Fruit fly (Drosophila melanogaster) whole organism, embryonic: Measurements from ENCODE around the gene CG5644.

Experiments
- Atf3 ChIP-seq: fragments of 200-800 bp; sonication (Bioruptor generic); optimal IDR thresholded peaks from 3 replicates; lab custom pipeline; 2016; ENCODE audit warnings: missing biosample characterization, missing genetic modification characterization
- B-H2 ChIP-seq: fragments of 200-800 bp; sonication (Bioruptor generic); optimal IDR thresholded peaks from 2 replicates; lab custom pipeline; 2018; ENCODE audit warnings: missing biosample characterization, mild to moderate bottlenecking, missing genetic modification characterization
- CG11560 ChIP-seq: fragments of 200-800 bp; sonication (Bioruptor generic); IDR thresholded peaks from 3 replicates; pipeline ENCODE4 v1.3.6; 2022; ENCODE audit warnings: missing biosample characterization, missing genetic modification characterization
- CG13287 ChIP-seq: fragments of 200-800 bp; sonication (Bioruptor generic); IDR thresholded peaks from 2 replicates; pipeline ENCODE4 v1.3.6; 2022; ENCODE audit warnings: missing biosample characterization, missing genetic modification characterization; ENCODE audit not compliant: partially characterized antibody
- CG14667 ChIP-seq: fragments of 200-800 bp; sonication (Bioruptor generic); IDR thresholded peaks from 2 replicates; pipeline ENCODE4 v1.3.6; 2022; ENCODE audit warnings: missing biosample characterization, missing genetic modification characterization
- CG14860 ChIP-seq: fragments of 200-800 bp; sonication (Bioruptor generic); IDR thresholded peaks from 3 replicates; pipeline ENCODE4 v1.3.6; 2022; ENCODE audit warnings: missing biosample characterization, missing genetic modification characterization; ENCODE audit not compliant: partially characterized antibody
- CG15269 ChIP-seq: fragments of 200-800 bp; sonication (Bioruptor generic); optimal IDR thresholded peaks from 2 replicates; lab custom pipeline; 2018; ENCODE audit warnings: missing biosample characterization, mild to moderate bottlenecking, missing genetic modification characterization, moderate library complexity
- CG16779 ChIP-seq: fragments of 200-800 bp; sonication (Bioruptor generic); IDR thresholded peaks from 2 replicates; pipeline ENCODE4 v1.3.6; 2022; ENCODE audit warnings: missing biosample characterization, missing genetic modification characterization
- CG17186 ChIP-seq: fragments of 200-800 bp; sonication (Bioruptor generic); optimal IDR thresholded peaks from 3 replicates; lab custom pipeline; 2017; ENCODE audit warnings: missing biosample characterization, missing genetic modification reagents, missing genetic modification characterization
- CG1832 ChIP-seq: fragments of 200-800 bp; sonication (Bioruptor generic); optimal IDR thresholded peaks from 2 replicates; lab custom pipeline; 2017; ENCODE audit warnings: missing biosample characterization, mild to moderate bottlenecking, missing genetic modification characterization, inconsistent platforms
- CG4404 ChIP-seq: fragments of 200-800 bp; sonication (Bioruptor generic); IDR thresholded peaks from 2 replicates; pipeline ENCODE4 v1.3.6; 2022; ENCODE audit warnings: missing biosample characterization, missing genetic modification characterization
- CG6689 ChIP-seq: fragments of 200-800 bp; sonication (Bioruptor generic); IDR thresholded peaks from 2 replicates; pipeline ENCODE4 v1.3.6; 2022; ENCODE audit warnings: missing biosample characterization, missing genetic modification characterization
- CG7928 ChIP-seq: fragments of 200-800 bp; sonication (Bioruptor generic); optimal IDR thresholded peaks from 2 replicates; lab custom pipeline; 2017; ENCODE audit warnings: missing biosample characterization, mild to moderate bottlenecking, missing genetic modification characterization
- CG9876 ChIP-seq: fragments of 200-800 bp; sonication (Bioruptor generic); optimal IDR thresholded peaks from 2 replicates; lab custom pipeline; 2016; ENCODE audit warnings: missing biosample characterization, missing genetic modification characterization
- Doc3 ChIP-seq: fragments of 200-800 bp; sonication (Bioruptor generic); IDR thresholded peaks from 3 replicates; pipeline ENCODE4 v1.3.6; 2022; ENCODE audit warnings: missing biosample characterization, missing genetic modification characterization; ENCODE audit not compliant: partially characterized antibody
- Eip74EF ChIP-seq, 2 experiments: fragments of 200-800 bp in 1 of 2; fragments of >200 bp in 1 of 2; sonication (Bioruptor generic) in 1 of 2; optimal IDR thresholded peaks; 2 replicates each; lab custom pipeline; 2017 to 2019; ENCODE audit warnings: missing biosample characterization in 2 of 2, missing genetic modification characterization in 2 of 2, mild to moderate bottlenecking in 1 of 2, moderate library complexity in 1 of 2
- GATAe ChIP-seq: fragments of 200-800 bp; sonication (Bioruptor generic); conservative IDR thresholded peaks from 2 replicates; pipeline ENCODE4 v1.3.6; 2022; ENCODE audit warnings: missing biosample characterization, missing genetic modification characterization
- MESR4 ChIP-seq: fragments of 200-800 bp; sonication (Bioruptor generic); optimal IDR thresholded peaks from 2 replicates; lab custom pipeline; 2018; ENCODE audit warnings: missing biosample characterization, mild to moderate bottlenecking, missing genetic modification characterization, moderate library complexity
- Mrtf ChIP-seq: fragments of 200-800 bp; sonication (Bioruptor generic); IDR thresholded peaks from 3 replicates; pipeline ENCODE4 v1.3.6; 2022; ENCODE audit warnings: missing biosample characterization, missing genetic modification characterization
- NC2α ChIP-seq: fragments of 200-800 bp; sonication (Bioruptor generic); optimal IDR thresholded peaks from 2 replicates; lab custom pipeline; 2016; ENCODE audit warnings: missing biosample characterization, missing genetic modification characterization
- Nf-YA ChIP-seq: fragments of 200-800 bp; sonication (Bioruptor generic); IDR thresholded peaks from 2 replicates; pipeline ENCODE4 v1.3.6; 2022; ENCODE audit warnings: missing biosample characterization, missing genetic modification characterization
- Rfx ChIP-seq: fragments of 200-800 bp; sonication (Bioruptor generic); IDR thresholded peaks from 2 replicates; pipeline ENCODE4 v1.3.6; 2022; ENCODE audit warnings: missing biosample characterization, missing genetic modification characterization
- Six4 ChIP-seq: fragments of 200-800 bp; sonication (Bioruptor generic); optimal IDR thresholded peaks from 2 replicates; lab custom pipeline; 2016; ENCODE audit warnings: missing biosample characterization, missing genetic modification characterization
- Sox102F ChIP-seq: fragments of 200-800 bp; sonication (Bioruptor generic); optimal IDR thresholded peaks from 2 replicates; lab custom pipeline; 2018; ENCODE audit warnings: missing biosample characterization, mild to moderate bottlenecking, missing genetic modification characterization, moderate library complexity
- Stat92E ChIP-seq, 3 experiments: fragments of >200 bp in 2 of 3; fragments of 200-800 bp in 1 of 3; sonication (Bioruptor generic) in 1 of 3; optimal IDR thresholded peaks; 2 replicates each; lab custom pipeline; 2017 to 2019; ENCODE audit warnings: missing biosample characterization in 3 of 3, missing genetic modification characterization in 3 of 3, mild to moderate bottlenecking in 1 of 3, moderate library complexity in 1 of 3
- Trl ChIP-seq, 3 experiments: fragments of >200 bp in 2 of 3; fragments of 200-800 bp in 1 of 3; sonication (Bioruptor generic) in 1 of 3; optimal IDR thresholded peaks; 2 replicates in 1 of 3; 3 replicates in 2 of 3; lab custom pipeline; 2016 to 2017; ENCODE audit warnings: missing biosample characterization in 1 of 3, missing genetic modification characterization in 1 of 3
- Xbp1 ChIP-seq: fragments of 200-800 bp; sonication (Bioruptor generic); optimal IDR thresholded peaks from 3 replicates; lab custom pipeline; 2016; ENCODE audit warnings: missing biosample characterization, mild to moderate bottlenecking, missing genetic modification characterization
- ab ChIP-seq: fragments of 200-800 bp; sonication (Bioruptor generic); optimal IDR thresholded peaks from 2 replicates; lab custom pipeline; 2016; ENCODE audit warnings: missing biosample characterization, missing genetic modification characterization
- az2 ChIP-seq: fragments of 200-800 bp; sonication (Bioruptor generic); optimal IDR thresholded peaks from 3 replicates; lab custom pipeline; 2016; ENCODE audit warnings: missing biosample characterization, missing genetic modification characterization
- bbx ChIP-seq: fragments of 200-800 bp; sonication (Bioruptor generic); IDR thresholded peaks from 2 replicates; pipeline ENCODE4 v1.3.6; 2022; ENCODE audit warnings: missing biosample characterization, missing genetic modification characterization; ENCODE audit not compliant: partially characterized antibody
- cad ChIP-seq: fragments of >200 bp; optimal IDR thresholded peaks from 2 replicates; lab custom pipeline; 2017; ENCODE audit warnings: missing biosample characterization, missing genetic modification characterization
- dimm ChIP-seq: fragments of 200-800 bp; sonication (Bioruptor generic); IDR thresholded peaks from 2 replicates; pipeline ENCODE4 v1.3.6; 2022; ENCODE audit warnings: missing biosample characterization, missing genetic modification characterization
- dysf ChIP-seq: fragments of 200-800 bp; sonication (Bioruptor generic); IDR thresholded peaks from 3 replicates; pipeline ENCODE4 v1.3.6; 2022; ENCODE audit warnings: missing biosample characterization, missing genetic modification characterization
- gfzf ChIP-seq: fragments of 200-800 bp; sonication (Bioruptor generic); optimal IDR thresholded peaks from 2 replicates; lab custom pipeline; 2016; ENCODE audit warnings: missing biosample characterization, mild to moderate bottlenecking, missing genetic modification characterization, moderate library complexity
- jigr1 ChIP-seq: fragments of 200-800 bp; sonication (Bioruptor generic); IDR thresholded peaks from 3 replicates; pipeline ENCODE4 v1.3.6; 2022; ENCODE audit warnings: missing biosample characterization, missing genetic modification characterization
- lilli ChIP-seq: fragments of 200-800 bp; sonication (Bioruptor generic); optimal IDR thresholded peaks from 3 replicates; lab custom pipeline; 2016; ENCODE audit warnings: missing biosample characterization, missing genetic modification characterization
- mam ChIP-seq: fragments of 200-800 bp; sonication (Bioruptor generic); optimal IDR thresholded peaks from 3 replicates; lab custom pipeline; 2016; ENCODE audit warnings: missing biosample characterization, missing genetic modification characterization
- row ChIP-seq: fragments of 200-800 bp; sonication (Bioruptor generic); IDR thresholded peaks from 3 replicates; pipeline ENCODE4 v1.3.6; 2022; ENCODE audit warnings: missing biosample characterization, missing genetic modification characterization
- salm ChIP-seq: fragments of 200-800 bp; sonication (Bioruptor generic); optimal IDR thresholded peaks from 2 replicates; lab custom pipeline; 2018; ENCODE audit warnings: missing biosample characterization, mild to moderate bottlenecking, missing genetic modification characterization
- sqz ChIP-seq: fragments of 200-800 bp; sonication (Bioruptor generic); optimal IDR thresholded peaks from 3 replicates; lab custom pipeline; 2018; ENCODE audit warnings: missing biosample characterization, mild to moderate bottlenecking, missing genetic modification characterization
- sr ChIP-seq: fragments of 200-800 bp; sonication (Bioruptor generic); IDR thresholded peaks from 3 replicates; pipeline ENCODE4 v1.3.6; 2022; ENCODE audit warnings: missing biosample characterization, missing genetic modification characterization
- stc ChIP-seq: fragments of 200-800 bp; sonication (Bioruptor generic); IDR thresholded peaks from 2 replicates; pipeline ENCODE4 v1.3.6; 2022; ENCODE audit warnings: missing biosample characterization, missing genetic modification characterization
- tin ChIP-seq: fragments of 200-800 bp; sonication (Bioruptor generic); optimal IDR thresholded peaks from 3 replicates; lab custom pipeline; 2016; ENCODE audit warnings: missing biosample characterization, missing genetic modification characterization
- tll ChIP-seq, 2 experiments: fragments of 200-800 bp in 1 of 2; fragments of >200 bp in 1 of 2; sonication (Bioruptor generic) in 1 of 2; optimal IDR thresholded peaks; 2 replicates each; lab custom pipeline; 2017 to 2019; ENCODE audit warnings: missing biosample characterization in 2 of 2, missing genetic modification characterization in 2 of 2, mild to moderate bottlenecking in 1 of 2, moderate library complexity in 1 of 2
- trh ChIP-seq: fragments of 200-800 bp; sonication (Bioruptor generic); optimal IDR thresholded peaks from 2 replicates; lab custom pipeline; 2016; ENCODE audit warnings: missing biosample characterization, missing genetic modification characterization
- usp ChIP-seq: fragments of >200 bp; optimal IDR thresholded peaks from 2 replicates; lab custom pipeline; 2017; ENCODE audit warnings: missing biosample characterization, missing genetic modification characterization
- vvl ChIP-seq: fragments of 200-800 bp; sonication (Bioruptor generic); IDR thresholded peaks from 2 replicates; pipeline ENCODE4 v1.3.6; 2022; ENCODE audit warnings: missing biosample characterization, missing genetic modification characterization
- zen ChIP-seq: fragments of 200-800 bp; sonication (Bioruptor generic); optimal IDR thresholded peaks from 3 replicates; lab custom pipeline; 2018; ENCODE audit warnings: missing biosample characterization, mild to moderate bottlenecking, missing genetic modification characterization, moderate library complexity
- zen2 ChIP-seq: fragments of 200-800 bp; sonication (Bioruptor generic); IDR thresholded peaks from 3 replicates; pipeline ENCODE4 v1.3.6; 2022; ENCODE audit warnings: missing biosample characterization, missing genetic modification characterization; ENCODE audit not compliant: partially characterized antibody
- zf30C ChIP-seq: fragments of 200-800 bp; sonication (Bioruptor generic); optimal IDR thresholded peaks from 3 replicates; lab custom pipeline; 2018; ENCODE audit warnings: missing biosample characterization, mild to moderate bottlenecking, missing genetic modification characterization
- zfh1 ChIP-seq: fragments of 200-800 bp; sonication (Bioruptor generic); IDR thresholded peaks from 3 replicates; pipeline ENCODE4 v1.3.6; 2022; ENCODE audit warnings: missing biosample characterization, missing genetic modification characterization

CG5644 gene

DNA sequence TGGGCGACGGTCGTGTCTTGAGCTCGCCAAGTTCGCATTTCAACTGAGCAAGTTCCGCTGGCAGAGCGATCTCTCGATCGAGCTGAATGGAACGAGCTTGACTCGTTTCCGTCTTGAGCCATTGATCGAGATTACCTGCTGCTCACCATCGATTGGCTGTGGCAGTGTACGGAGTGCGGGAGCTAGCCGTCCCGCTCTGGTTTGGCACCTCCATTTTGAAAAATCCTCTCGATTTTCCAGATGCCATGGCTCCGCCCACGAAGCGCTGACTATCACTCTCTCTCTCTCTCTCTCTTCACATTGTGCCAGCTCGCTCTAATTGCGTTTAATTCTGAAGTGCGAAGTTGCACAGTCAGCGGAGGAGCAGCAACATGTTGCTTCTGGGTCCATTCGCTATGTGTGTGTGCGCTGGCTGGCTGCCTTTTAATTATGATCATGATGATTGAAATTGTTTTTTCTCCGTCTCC lies 39.5 kb upstream of the CG5644 start, which contains the start of gene Doc2 (continued):
- TF ChIP-seq salm = no peak
- TF ChIP-seq Atf3 (GFP tag; lab: Kevin White, UChicago) = no peak
- no peak for TF ChIP-seq CG14667
- TF ChIP-seq Six4 (GFP tag; lab: Kevin White, UChicago) = no peak
- TF ChIP-seq Eip74EF (GFP tag; optimal IDR thresholded peaks at IDR 0.05; lab: Kevin White, UChicago) = no peak
- no peak for TF ChIP-seq NC2α
- no peak for TF ChIP-seq Xbp1 (GFP tag; lab: Kevin White, UChicago)
- no peak for TF ChIP-seq dysf (GFP tag; lab: Robert Waterston, UW)
- TF ChIP-seq GATAe (GFP tag; lab: Robert Waterston, UW) = no peak
- TF ChIP-seq CG11560 = no peak
- TF ChIP-seq CG17186 (GFP tag; lab: Kevin White, UChicago) = no peak
- no peak for TF ChIP-seq B-H2 (GFP tag; lab: Kevin White, UChicago)
- no peak for TF ChIP-seq CG6689 (GFP tag; lab: Robert Waterston, UW)
- TF ChIP-seq tin (GFP tag; lab: Kevin White, UChicago) = no peak
- TF ChIP-seq tll (GFP tag; optimal IDR thresholded peaks at IDR 0.05; lab: Kevin White, UChicago) = peak in 1 of 2 experiments; percentile 38
- no peak for TF ChIP-seq dimm (GFP tag; lab: Robert Waterston, UW)
- no peak for TF ChIP-seq jigr1
- no peak for TF ChIP-seq CG9876 (GFP tag; lab: Kevin White, UChicago)
- TF ChIP-seq zen2 (GFP tag; lab: Robert Waterston, UW) = peak; percentile 59; the same call in 2 of the 3 replicates
- TF ChIP-seq sr (GFP tag; lab: Robert Waterston, UW) = peak; percentile 76
- no peak for TF ChIP-seq Rfx (GFP tag; lab: Robert Waterston, UW)
- peak in 1 of 3 experiments; percentile 53 for TF ChIP-seq Stat92E (GFP tag; optimal IDR thresholded peaks at IDR 0.05; lab: Kevin White, UChicago)
- no peak for TF ChIP-seq zfh1 (GFP tag; lab: Robert Waterston, UW)
- TF ChIP-seq bbx = peak; percentile 44
- TF ChIP-seq trh = no peak
- no peak for TF ChIP-seq CG15269 (tag; lab: Kevin White, UChicago)
- no peak for TF ChIP-seq lilli (GFP tag; lab: Kevin White, UChicago)
- peak; percentile 96 for TF ChIP-seq Nf-YA
- TF ChIP-seq az2 = no peak
- no peak for TF ChIP-seq gfzf (GFP tag; lab: Kevin White, UChicago)
- no peak for TF ChIP-seq usp (GFP tag; lab: Kevin White, UChicago)
- TF ChIP-seq mam (GFP tag; lab: Kevin White, UChicago) = no peak
- TF ChIP-seq MESR4 (GFP tag; lab: Kevin White, UChicago) = no peak
- TF ChIP-seq CG16779 (GFP tag; lab: Robert Waterston, UW) = no peak
- peak; percentile 46 for TF ChIP-seq vvl (GFP tag; lab: Robert Waterston, UW)
- TF ChIP-seq CG1832 (GFP tag; lab: Kevin White, UChicago) = peak; percentile 94
- peak; percentile 81 for TF ChIP-seq zen (tag; lab: Kevin White, UChicago)
- no peak for TF ChIP-seq cad (GFP tag; lab: Kevin White, UChicago)
- no peak for TF ChIP-seq Doc3 (GFP tag; lab: Robert Waterston, UW)
- TF ChIP-seq CG13287 = no peak; the same call in 1 of the 2 replicates
- no peak for TF ChIP-seq CG14860 (GFP tag; lab: Robert Waterston, UW)
- TF ChIP-seq Sox102F (GFP tag; lab: Kevin White, UChicago) = no peak
- TF ChIP-seq CG7928 (GFP tag; lab: Kevin White, UChicago) = no peak
- no peak for TF ChIP-seq stc (GFP tag; lab: Robert Waterston, UW)
- no peak for TF ChIP-seq ab (GFP tag; lab: Kevin White, UChicago)
- TF ChIP-seq Trl (optimal IDR thresholded peaks at IDR 0.05; lab: Kevin White, UChicago) = peak; percentile 34 to 49
- no peak for TF ChIP-seq Trl (GFP tag; optimal IDR thresholded peaks at IDR 0.05; lab: Kevin White, UChicago)
- no peak for TF ChIP-seq Mrtf (GFP tag; lab: Robert Waterston, UW)
- no peak for TF ChIP-seq CG4404 (GFP tag; lab: Robert Waterston, UW)
- no peak for TF ChIP-seq zf30C
- TF ChIP-seq row (GFP tag; lab: Robert Waterston, UW) = no peak
- no peak for TF ChIP-seq sqz
